Worm (Caenorhabditis elegans): ENCODE results near the gene R11D1.13.

DNA sequence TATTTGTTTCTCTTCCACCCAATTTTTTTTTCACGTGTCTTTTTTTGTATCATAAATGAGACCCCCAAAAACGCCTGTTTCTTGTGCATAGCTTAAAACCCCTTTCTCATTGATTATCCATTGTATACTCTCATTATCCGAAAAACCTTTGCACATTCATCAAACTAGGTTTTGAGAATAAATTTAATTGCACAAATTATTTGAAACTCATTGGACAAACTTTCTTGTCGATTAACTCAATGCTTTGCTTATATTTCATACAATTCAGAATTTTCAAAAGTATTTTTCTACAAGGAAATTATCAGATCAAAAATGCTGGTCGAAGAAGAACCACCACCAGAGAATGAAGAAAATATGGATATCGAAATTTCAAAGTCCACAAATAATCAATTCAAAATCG, 22.9 kb upstream of the R11D1.13 start, which contains the start of gene R11D1.1:
- TF ChIP-seq lin-39 (tag; optimal IDR thresholded peaks at IDR 0.05): no peak
- TF ChIP-seq nhr-11 (tag; optimal IDR thresholded peaks at IDR 0.05): no peak
- no peak for TF ChIP-seq nhr-129 (tag; optimal IDR thresholded peaks at IDR 0.05)
